Worm (Caenorhabditis elegans) whole organism, L4/young adult: Measurements from ENCODE around the gene aly-3.

Experiments used
- dao-5 ChIP-seq: sonication (generic microtip); optimal IDR thresholded peaks from 2 replicates; lab custom pipeline; 2016; ENCODE audit warnings: missing genotype, missing genetic modification characterization, moderate library complexity, missing compliant biosample characterization
- him-1 ChIP-seq: sonication (generic microtip); optimal IDR thresholded peaks from 2 replicates; lab custom pipeline; 2016; ENCODE audit warnings: missing genotype, missing genetic modification reagents, missing genetic modification characterization, missing compliant biosample characterization

DNA sequence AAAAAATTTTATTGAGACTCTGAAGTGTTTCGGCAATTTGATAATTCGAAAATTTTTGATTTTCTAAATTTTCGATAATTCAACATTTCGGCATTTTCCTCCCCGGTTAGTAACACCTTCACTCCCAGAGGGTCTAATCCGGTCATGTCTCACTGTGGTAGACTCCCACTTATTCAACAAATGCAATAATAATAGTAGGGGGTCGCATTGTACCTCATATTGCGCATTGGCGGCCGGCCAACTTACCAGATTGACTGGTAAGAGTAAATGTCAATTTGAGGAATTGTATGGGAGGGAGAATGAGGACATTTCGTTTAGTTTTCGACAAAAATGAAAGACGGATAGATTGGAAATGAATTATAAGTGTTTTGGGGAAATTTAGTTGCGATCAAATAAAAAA lies 10.7 kb downstream of the aly-3 start:
- TF ChIP-seq him-1 (tag; lab: Kevin White, UChicago) (no peak), dao-5 (tag; lab: Kevin White, UChicago) (no peak)
